Worm (Caenorhabditis elegans) whole organism, L1 larva: Measurements from ENCODE around the gene srt-49.
"Not testable (repeated sequence)": the region's sequence is repeated elsewhere in the genome, so short reads cannot be mapped to it uniquely, and the experiment has no call there.

Experiments
- F16B12.6 ChIP-seq: fragments of 150-350 bp; optimal IDR thresholded peaks from 2 replicates; lab custom pipeline; 2014; ENCODE audit warnings: missing biosample characterization, missing genetic modification characterization
- Y116A8C.19 ChIP-seq: sonication (generic microtip); optimal IDR thresholded peaks from 2 replicates; lab custom pipeline; 2016; ENCODE audit warnings: missing compliant biosample characterization, missing genetic modification characterization, borderline replicate concordance
- aha-1 ChIP-seq: fragments of 150-350 bp; optimal IDR thresholded peaks from 2 replicates; lab custom pipeline; 2014; ENCODE audit warnings: missing biosample characterization, missing genetic modification characterization
- ceh-8 ChIP-seq: fragments of 200-800 bp; sonication (Bioruptor generic); optimal IDR thresholded peaks from 2 replicates; lab custom pipeline; 2018; ENCODE audit warnings: mild to moderate bottlenecking, missing genetic modification characterization, moderate library complexity, missing compliant biosample characterization
- ceh-88 ChIP-seq: fragments of 200-800 bp; sonication (Bioruptor generic); IDR thresholded peaks from 2 replicates; pipeline ENCODE4 v1.3.6; 2022; ENCODE audit warnings: missing genetic modification characterization, missing compliant biosample characterization
- ceh-90 ChIP-seq: sonication (generic microtip); optimal IDR thresholded peaks from 2 replicates; lab custom pipeline; 2016; ENCODE audit warnings: missing genetic modification characterization, missing compliant biosample characterization
- ces-1 ChIP-seq: fragments of 150-350 bp; optimal IDR thresholded peaks from 2 replicates; lab custom pipeline; 2014; ENCODE audit warnings: missing biosample characterization, missing genetic modification reagents, missing genetic modification characterization
- dpl-1 ChIP-seq, 3 experiments: fragments of 150-350 bp in 2 of 3; sonication (generic microtip) in 1 of 3; optimal IDR thresholded peaks; 2 replicates each; lab custom pipeline; 2014 to 2017; ENCODE audit warnings: missing biosample characterization in 3 of 3, missing genetic modification characterization in 3 of 3, missing genetic modification reagents in 3 of 3
- egl-13 ChIP-seq: sonication (generic microtip); optimal IDR thresholded peaks from 2 replicates; lab custom pipeline; 2016; ENCODE audit warnings: missing genotype, missing genetic modification reagents, missing genetic modification characterization, missing compliant biosample characterization
- fkh-10 ChIP-seq: sonication (generic microtip); optimal IDR thresholded peaks from 2 replicates; lab custom pipeline; 2017; ENCODE audit warnings: missing biosample characterization, missing genetic modification reagents, missing genetic modification characterization
- fkh-8 ChIP-seq: sonication (generic microtip); optimal IDR thresholded peaks from 2 replicates; lab custom pipeline; 2016; ENCODE audit warnings: mild to moderate bottlenecking, missing genetic modification characterization, missing compliant biosample characterization
- fos-1 ChIP-seq: fragments of 150-350 bp; optimal IDR thresholded peaks from 2 replicates; lab custom pipeline; 2014; ENCODE audit warnings: missing biosample characterization, missing genetic modification characterization
- grh-1 ChIP-seq: fragments of 200-800 bp; sonication (Bioruptor generic); IDR thresholded peaks from 2 replicates; pipeline ENCODE4 v1.3.6; 2022; ENCODE audit warnings: missing genetic modification reagents, missing genetic modification characterization, missing compliant biosample characterization
- hpl-2 ChIP-seq: fragments of 150-350 bp; optimal IDR thresholded peaks from 2 replicates; lab custom pipeline; 2014; ENCODE audit warnings: missing biosample characterization, missing genetic modification reagents, missing genetic modification characterization
- jun-1 ChIP-seq: fragments of 150-350 bp; optimal IDR thresholded peaks from 2 replicates; lab custom pipeline; 2014; ENCODE audit warnings: missing biosample characterization, missing genetic modification reagents, missing genetic modification characterization
- lin-15B ChIP-seq: fragments of 150-350 bp; sonication (generic microtip); optimal IDR thresholded peaks from 3 replicates; lab custom pipeline; 2014; ENCODE audit warnings: missing biosample characterization, missing genetic modification characterization
- lir-3 ChIP-seq: sonication (generic microtip); optimal IDR thresholded peaks from 2 replicates; lab custom pipeline; 2016; ENCODE audit warnings: mild to moderate bottlenecking, missing genetic modification characterization, moderate library complexity, missing compliant biosample characterization; ENCODE audit not compliant: poor library complexity
- mef-2 ChIP-seq: fragments of 150-350 bp; optimal IDR thresholded peaks from 2 replicates; lab custom pipeline; 2014; ENCODE audit warnings: missing biosample characterization, missing genetic modification characterization
- nhr-11 ChIP-seq: fragments of 150-350 bp; optimal IDR thresholded peaks from 2 replicates; lab custom pipeline; 2014; ENCODE audit warnings: missing biosample characterization, missing genetic modification characterization
- nhr-19 ChIP-seq: fragments of 200-800 bp; sonication (Bioruptor generic); conservative IDR thresholded peaks from 2 replicates; pipeline ENCODE4 v1.3.6; 2022; ENCODE audit warnings: missing genetic modification characterization, missing compliant biosample characterization
- nhr-20 ChIP-seq: sonication (generic microtip); optimal IDR thresholded peaks from 2 replicates; lab custom pipeline; 2016; ENCODE audit warnings: mild to moderate bottlenecking, missing genetic modification characterization, missing compliant biosample characterization
- nhr-28 ChIP-seq: fragments of 150-350 bp; optimal IDR thresholded peaks from 2 replicates; lab custom pipeline; 2014; ENCODE audit warnings: missing biosample characterization, missing genetic modification characterization
- nhr-77 ChIP-seq: fragments of 150-350 bp; optimal IDR thresholded peaks from 2 replicates; lab custom pipeline; 2014; ENCODE audit warnings: missing biosample characterization, missing genetic modification characterization
- nhr-84 ChIP-seq: sonication (generic microtip); optimal IDR thresholded peaks from 2 replicates; lab custom pipeline; 2017; ENCODE audit warnings: missing biosample characterization, missing genetic modification characterization
- nhr-85 ChIP-seq: sonication (generic microtip); peaks from one replicate; lab custom pipeline; 2016; ENCODE audit warnings: missing genetic modification characterization, inconsistent platforms, missing compliant biosample characterization
- pag-3 ChIP-seq: sonication (generic microtip); optimal IDR thresholded peaks from 2 replicates; lab custom pipeline; 2017; ENCODE audit warnings: missing genetic modification characterization, mild to moderate bottlenecking, missing compliant biosample characterization, antibody characterized with exemption, borderline replicate concordance; ENCODE audit not compliant: insufficient read depth
- pqm-1 ChIP-seq: sonication (generic microtip); optimal IDR thresholded peaks from 3 replicates; lab custom pipeline; 2017; ENCODE audit warnings: missing biosample characterization, missing genetic modification characterization
- rnt-1 ChIP-seq: sonication (generic microtip); optimal IDR thresholded peaks from 2 replicates; lab custom pipeline; 2016; ENCODE audit warnings: mild to moderate bottlenecking, missing genetic modification characterization, moderate library complexity, missing compliant biosample characterization
- sox-4 ChIP-seq: sonication (generic microtip); optimal IDR thresholded peaks from 2 replicates; lab custom pipeline; 2016; ENCODE audit warnings: missing genetic modification characterization, missing compliant biosample characterization
- tbx-2 ChIP-seq: sonication (generic microtip); optimal IDR thresholded peaks from 2 replicates; lab custom pipeline; 2016; ENCODE audit warnings: missing genetic modification characterization, missing compliant biosample characterization
- tlp-1 ChIP-seq: fragments of 150-350 bp; optimal IDR thresholded peaks from 2 replicates; lab custom pipeline; 2014; ENCODE audit warnings: missing biosample characterization, missing genetic modification characterization
- unc-62 ChIP-seq: fragments of 150-350 bp; optimal IDR thresholded peaks from 2 replicates; lab custom pipeline; 2014; ENCODE audit warnings: missing biosample characterization, missing genetic modification reagents, missing genetic modification characterization
- unc-86 ChIP-seq: sonication (generic microtip); optimal IDR thresholded peaks from 2 replicates; lab custom pipeline; 2016; ENCODE audit warnings: missing genetic modification characterization, missing compliant biosample characterization
- vab-15 ChIP-seq: sonication (generic microtip); optimal IDR thresholded peaks from 2 replicates; lab custom pipeline; 2017; ENCODE audit warnings: missing genotype, mild to moderate bottlenecking, missing genetic modification characterization, missing compliant biosample characterization
- xbp-1 ChIP-seq: sonication (generic microtip); optimal IDR thresholded peaks from 2 replicates; lab custom pipeline; 2016; ENCODE audit warnings: missing genetic modification characterization, missing compliant biosample characterization
- zip-4 ChIP-seq: fragments of 200-800 bp; sonication (Bioruptor generic); optimal IDR thresholded peaks from 2 replicates; lab custom pipeline; 2018; ENCODE audit warnings: mild to moderate bottlenecking, missing genetic modification characterization, moderate library complexity, missing compliant biosample characterization

Gene srt-49

ce11 chrIV:15098294-15098693, at the start of gene srt-49:
srt-49 (minus strand) TSS chrIV:15098394.
- TF ChIP-seq nhr-20 = no peak
- TF ChIP-seq nhr-77 = no peak
- no peak for TF ChIP-seq ceh-88 (GFP tag; lab: Robert Waterston, UW)
- no peak for TF ChIP-seq nhr-85 (tag; lab: Kevin White, UChicago)
- no peak for TF ChIP-seq lir-3 (tag; lab: Kevin White, UChicago)
- TF ChIP-seq egl-13 (tag; lab: Kevin White, UChicago) = no peak
- TF ChIP-seq dpl-1 (GFP tag; optimal IDR thresholded peaks at IDR 0.05; lab: Kevin White, UChicago) = no peak
- no peak for TF ChIP-seq sox-4 (tag; lab: Kevin White, UChicago)
- no peak for TF ChIP-seq rnt-1 (tag; lab: Kevin White, UChicago)
- no peak for TF ChIP-seq nhr-28 (tag; lab: Kevin White, UChicago)
- no peak for TF ChIP-seq nhr-84
- TF ChIP-seq zip-4 = no peak
- TF ChIP-seq nhr-19 (GFP tag; lab: Robert Waterston, UW) = no peak
- TF ChIP-seq, all 84 proteins: peak for 0

DNA sequence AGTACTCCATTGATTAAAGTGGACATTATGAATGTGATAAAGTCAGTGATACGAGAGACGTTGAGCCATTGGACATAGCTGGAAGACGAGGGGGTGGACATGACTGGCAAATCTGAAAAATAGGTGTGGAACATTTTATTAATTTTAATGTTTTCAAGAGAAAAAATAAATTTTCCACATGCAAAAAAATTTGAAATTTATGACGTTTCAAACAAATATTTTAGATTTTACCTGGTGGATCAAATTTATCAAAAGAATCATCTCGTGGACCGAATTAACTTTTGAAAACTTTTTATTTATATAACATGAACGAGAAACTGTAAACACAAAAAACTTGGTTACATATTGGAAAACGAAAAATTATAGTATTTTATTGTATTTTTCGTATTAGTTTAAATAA, 48.9 kb upstream of the srt-49 start, which contains the start of gene str-78:
TSS of gene str-78 (minus strand) at position 101 of the 400 bp plus-strand sequence.
- TF ChIP-seq ceh-8 (GFP tag; lab: Kevin White, UChicago) = no peak
- no peak for TF ChIP-seq tbx-2 (tag; lab: Kevin White, UChicago)

ce11 chrIV:15140832-15141231, 42.6 kb upstream of the srt-49 start, which contains the start of gene srg-51:
srg-51 (minus strand) TSS chrIV:15140932.
- no peak for TF ChIP-seq F16B12.6 (tag; lab: Kevin White, UChicago)
- TF ChIP-seq fos-1 (tag; lab: Kevin White, UChicago) = no peak
- no peak for TF ChIP-seq pag-3 (tag; lab: Kevin White, UChicago)
- no peak for TF ChIP-seq nhr-11 (tag; lab: Kevin White, UChicago)
- TF ChIP-seq hpl-2 (GFP tag; lab: Kevin White, UChicago) = no peak
- no peak for TF ChIP-seq jun-1 (tag; lab: Kevin White, UChicago)
- no peak for TF ChIP-seq mef-2 (tag; lab: Kevin White, UChicago)
- no peak for TF ChIP-seq pqm-1
- no peak for TF ChIP-seq ceh-90
- no peak for TF ChIP-seq nhr-85 (tag; lab: Kevin White, UChicago)
- no peak for TF ChIP-seq vab-15
- no peak for TF ChIP-seq ces-1

DNA sequence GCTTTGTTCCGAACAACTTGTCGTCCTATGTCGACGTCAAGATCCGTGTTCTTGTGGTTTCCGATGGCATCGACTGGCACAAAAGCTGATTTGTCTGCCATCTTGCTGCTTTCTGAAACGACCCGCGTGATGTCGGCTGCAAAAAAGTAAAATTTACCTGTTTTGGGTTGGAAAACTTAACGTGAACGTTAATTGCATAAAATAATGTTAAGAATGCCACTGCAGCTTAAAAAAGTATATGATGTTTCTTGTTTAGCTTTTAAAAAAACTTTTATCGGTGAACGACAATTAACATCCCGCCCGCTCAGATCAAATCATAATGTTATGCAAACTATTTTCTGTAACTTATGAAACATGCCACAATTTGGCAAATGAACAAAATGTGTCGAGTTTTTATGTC, 35.7 kb upstream of the srt-49 start, which contains the start of gene M199.8:
TSS of gene M199.8 (minus strand) at position 101 of the 400 bp plus-strand sequence.
- TF ChIP-seq zip-4; fkh-10 (GFP tag; lab: Kevin White, UChicago); unc-62 (GFP tag; lab: Kevin White, UChicago): not testable (repeated sequence)

DNA sequence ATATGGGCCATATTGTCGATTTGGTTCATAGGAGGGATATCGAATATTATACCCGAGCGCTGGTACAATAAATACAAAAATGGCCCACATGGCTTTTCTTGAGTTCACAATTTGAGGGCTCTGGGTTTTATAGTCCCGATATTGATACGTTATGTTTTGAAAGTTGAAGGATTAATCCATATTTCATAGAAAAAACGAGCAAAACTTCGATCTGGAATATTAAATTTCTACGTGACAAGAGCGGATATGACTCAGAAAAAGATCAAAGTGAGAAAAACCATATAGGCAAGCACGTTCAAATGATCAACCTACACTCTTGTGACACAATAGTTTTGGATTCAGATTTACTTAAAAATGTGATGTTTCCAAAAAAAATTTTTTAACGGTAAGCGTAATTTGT, 33.5 kb upstream of the srt-49 start, which contains the start of gene col-135:
TSS of gene col-135 (minus strand) at position 101 of the 400 bp plus-strand sequence.
- TF ChIP-seq grh-1 (GFP tag; lab: Robert Waterston, UW) = no peak
- TF ChIP-seq tlp-1 (tag; lab: Kevin White, UChicago) = no peak
- TF ChIP-seq xbp-1 (tag; lab: Kevin White, UChicago) = no peak
- no peak for TF ChIP-seq Y116A8C.19 (tag; lab: Kevin White, UChicago)
- TF ChIP-seq nhr-19 (GFP tag; lab: Robert Waterston, UW) = no peak
- no peak for TF ChIP-seq fkh-8
- TF ChIP-seq jun-1 (tag; lab: Kevin White, UChicago) = no peak
- no peak for TF ChIP-seq aha-1
- no peak for TF ChIP-seq lin-15B (tag; lab: Kevin White, UChicago)
- TF ChIP-seq unc-86 (tag; lab: Kevin White, UChicago) = no peak
- TF ChIP-seq pag-3 (tag; lab: Kevin White, UChicago) = no peak
